Worm (Caenorhabditis elegans) whole organism, young adult: ENCODE results near the gene tram-1.

Source experiments
- F33H1.4 ChIP-seq: fragments of 200-800 bp; sonication (Bioruptor generic); IDR thresholded peaks from 2 replicates; pipeline ENCODE4 v1.3.6; 2022; ENCODE audit warnings: missing genetic modification reagents, missing genetic modification characterization, missing compliant biosample characterization
- F52B5.7 ChIP-seq: sonication (generic microtip); optimal IDR thresholded peaks from 2 replicates; lab custom pipeline; 2016; ENCODE audit warnings: mild to moderate bottlenecking, missing genetic modification characterization, missing compliant biosample characterization
- K12H6.12 ChIP-seq: fragments of 200-800 bp; sonication (Bioruptor generic); optimal IDR thresholded peaks from 2 replicates; lab custom pipeline; 2018; ENCODE audit warnings: mild to moderate bottlenecking, missing genetic modification characterization, missing compliant biosample characterization
- T07F8.4 ChIP-seq: sonication (generic microtip); optimal IDR thresholded peaks from 2 replicates; lab custom pipeline; 2016; ENCODE audit warnings: mild to moderate bottlenecking, missing genetic modification characterization, moderate library complexity, missing compliant biosample characterization
- T26A5.8 ChIP-seq: sonication (generic microtip); optimal IDR thresholded peaks from 2 replicates; lab custom pipeline; 2016; ENCODE audit warnings: missing genetic modification characterization, missing compliant biosample characterization
- Y53G8AR.9 ChIP-seq: fragments of 200-800 bp; sonication (Bioruptor generic); conservative IDR thresholded peaks from 2 replicates; pipeline ENCODE4 v1.3.6; 2022; ENCODE audit warnings: missing genetic modification reagents, missing genetic modification characterization, missing compliant biosample characterization
- Y67H2A.10 ChIP-seq: fragments of 200-800 bp; sonication (Bioruptor generic); conservative IDR thresholded peaks from 2 replicates; pipeline ENCODE4 v1.3.6; 2022; ENCODE audit warnings: missing genetic modification reagents, missing genetic modification characterization, missing compliant biosample characterization
- Y79H2A.3 ChIP-seq: fragments of 200-800 bp; sonication (Bioruptor generic); conservative IDR thresholded peaks from 2 replicates; pipeline ENCODE4 v1.3.6; 2022; ENCODE audit warnings: missing genetic modification reagents, missing genetic modification characterization, missing compliant biosample characterization
- athp-1 ChIP-seq: sonication (generic microtip); optimal IDR thresholded peaks from 2 replicates; lab custom pipeline; 2017; ENCODE audit warnings: mild to moderate bottlenecking, missing genetic modification characterization, missing compliant biosample characterization
- attf-5 ChIP-seq: fragments of 200-800 bp; sonication (Bioruptor generic); optimal IDR thresholded peaks from 2 replicates; lab custom pipeline; 2018; ENCODE audit warnings: mild to moderate bottlenecking, missing genetic modification characterization, missing compliant biosample characterization
- ccch-3 ChIP-seq: fragments of 200-800 bp; sonication (Bioruptor generic); optimal IDR thresholded peaks from 2 replicates; lab custom pipeline; 2018; ENCODE audit warnings: mild to moderate bottlenecking, missing genetic modification characterization, missing compliant biosample characterization
- ceh-91 ChIP-seq: fragments of 200-800 bp; sonication (Bioruptor generic); IDR thresholded peaks from 2 replicates; pipeline ENCODE4 v1.3.6; 2022; ENCODE audit warnings: missing genetic modification reagents, missing genetic modification characterization, missing compliant biosample characterization
- die-1 ChIP-seq: sonication (generic microtip); optimal IDR thresholded peaks from 2 replicates; lab custom pipeline; 2016; ENCODE audit warnings: missing genotype, mild to moderate bottlenecking, missing genetic modification characterization, missing compliant biosample characterization
- egl-44 ChIP-seq: fragments of 200-800 bp; sonication (Bioruptor generic); IDR thresholded peaks from 2 replicates; pipeline ENCODE4 v1.3.6; 2022; ENCODE audit warnings: missing genetic modification reagents, missing genetic modification characterization, missing compliant biosample characterization
- egrh-3 ChIP-seq: fragments of 200-800 bp; sonication (Bioruptor generic); IDR thresholded peaks from 2 replicates; pipeline ENCODE4 v1.3.6; 2022; ENCODE audit warnings: missing genetic modification reagents, missing genetic modification characterization, missing compliant biosample characterization
- him-1 ChIP-seq: sonication (generic microtip); optimal IDR thresholded peaks from 2 replicates; lab custom pipeline; 2016; ENCODE audit warnings: missing genotype, missing genetic modification reagents, missing genetic modification characterization, missing compliant biosample characterization
- hmg-1.2 ChIP-seq: fragments of 200-800 bp; sonication (Bioruptor generic); IDR thresholded peaks from 2 replicates; pipeline ENCODE4 v1.3.6; 2022; ENCODE audit warnings: missing genetic modification reagents, missing genetic modification characterization, missing compliant biosample characterization
- hsf-1 ChIP-seq: fragments of 200-800 bp; sonication (Bioruptor generic); IDR thresholded peaks from 2 replicates; pipeline ENCODE4 v1.3.6; 2022; ENCODE audit warnings: missing genetic modification reagents, missing genetic modification characterization, missing compliant biosample characterization
- let-526 ChIP-seq: fragments of 200-800 bp; sonication (Bioruptor generic); IDR thresholded peaks from 2 replicates; pipeline ENCODE4 v1.3.6; 2022; ENCODE audit warnings: missing genetic modification reagents, missing genetic modification characterization, missing compliant biosample characterization
- let-607 ChIP-seq, 2 experiments: fragments of 200-800 bp in 1 of 2; sonication (Bioruptor generic) in 1 of 2; sonication (generic microtip) in 1 of 2; optimal IDR thresholded peaks; 2 replicates each; lab custom pipeline; 2016 to 2018; ENCODE audit warnings: mild to moderate bottlenecking in 2 of 2, missing compliant biosample characterization in 2 of 2, missing genetic modification characterization in 2 of 2, moderate library complexity in 2 of 2, missing genotype in 1 of 2
- lsl-1 ChIP-seq: fragments of 200-800 bp; sonication (Bioruptor generic); optimal IDR thresholded peaks from 2 replicates; lab custom pipeline; 2018; ENCODE audit warnings: mild to moderate bottlenecking, missing genetic modification characterization, moderate library complexity, missing compliant biosample characterization
- nhr-90 ChIP-seq: sonication (generic microtip); optimal IDR thresholded peaks from 2 replicates; lab custom pipeline; 2016; ENCODE audit warnings: missing genotype, mild to moderate bottlenecking, missing genetic modification characterization, missing compliant biosample characterization
- rcor-1 ChIP-seq: fragments of 200-800 bp; sonication (Bioruptor generic); IDR thresholded peaks from 2 replicates; pipeline ENCODE4 v1.3.6; 2022; ENCODE audit warnings: missing genetic modification reagents, missing genetic modification characterization, missing compliant biosample characterization
- rec-8 ChIP-seq, 2 experiments: sonication (generic microtip); optimal IDR thresholded peaks; 2 replicates each; lab custom pipeline; 2016; ENCODE audit warnings: mild to moderate bottlenecking in 2 of 2, missing genetic modification characterization in 2 of 2, missing genetic modification reagents in 2 of 2, missing genotype in 2 of 2, missing biosample characterization in 1 of 2, missing compliant biosample characterization in 1 of 2, moderate library complexity in 1 of 2
- rpc-1 ChIP-seq, 2 experiments: fragments of 150-350 bp in 1 of 2; sonication (generic microtip) in 1 of 2; optimal IDR thresholded peaks; 2 replicates each; lab custom pipeline; 2014 to 2018; ENCODE audit warnings: missing biosample characterization in 1 of 2, missing genetic modification characterization in 1 of 2, missing genetic modification reagents in 1 of 2, missing genotype in 1 of 2
- sea-2 ChIP-seq: fragments of 200-800 bp; sonication (Bioruptor generic); IDR thresholded peaks from 2 replicates; pipeline ENCODE4 v1.3.6; 2022; ENCODE audit warnings: missing genetic modification characterization, missing compliant biosample characterization
- snpc-1.3 ChIP-seq: sonication (generic microtip); optimal IDR thresholded peaks from 2 replicates; lab custom pipeline; 2017; ENCODE audit warnings: missing genetic modification characterization, mild to moderate bottlenecking, missing compliant biosample characterization, antibody characterized with exemption, moderate library complexity, missing genotype, missing genetic modification reagents; ENCODE audit not compliant: insufficient read depth
- snpc-4 ChIP-seq, 5 experiments: fragments of 150-350 bp in 1 of 5; sonication (generic microtip) in 4 of 5; optimal IDR thresholded peaks; 2 replicates each; lab custom pipeline; 2014 to 2018; ENCODE audit warnings: missing genetic modification characterization in 5 of 5, missing biosample characterization in 3 of 5, antibody characterized with exemption in 2 of 5, mild to moderate bottlenecking in 2 of 5, missing compliant biosample characterization in 2 of 5, missing genotype in 2 of 5, moderate library complexity in 2 of 5, missing genetic modification reagents in 1 of 5
- sptf-2 ChIP-seq: fragments of 200-800 bp; sonication (Bioruptor generic); optimal IDR thresholded peaks from 2 replicates; lab custom pipeline; 2018; ENCODE audit warnings: mild to moderate bottlenecking, missing genetic modification characterization, missing compliant biosample characterization
- tbp1 ChIP-seq: fragments of 200-800 bp; sonication (Bioruptor generic); optimal IDR thresholded peaks from 2 replicates; lab custom pipeline; 2018; ENCODE audit warnings: mild to moderate bottlenecking, missing genetic modification characterization, missing compliant biosample characterization
- ztf-18 ChIP-seq: sonication (generic microtip); optimal IDR thresholded peaks from 2 replicates; lab custom pipeline; 2016; ENCODE audit warnings: missing genotype, mild to moderate bottlenecking, missing genetic modification characterization, missing compliant biosample characterization
- ztf-26 ChIP-seq: sonication (generic microtip); optimal IDR thresholded peaks from 2 replicates; lab custom pipeline; 2017; ENCODE audit warnings: missing genetic modification characterization, missing compliant biosample characterization
- ztf-3 ChIP-seq: fragments of 200-800 bp; sonication (Bioruptor generic); optimal IDR thresholded peaks from 2 replicates; lab custom pipeline; 2018; ENCODE audit warnings: mild to moderate bottlenecking, missing genetic modification characterization, missing compliant biosample characterization

The tram-1 gene

DNA sequence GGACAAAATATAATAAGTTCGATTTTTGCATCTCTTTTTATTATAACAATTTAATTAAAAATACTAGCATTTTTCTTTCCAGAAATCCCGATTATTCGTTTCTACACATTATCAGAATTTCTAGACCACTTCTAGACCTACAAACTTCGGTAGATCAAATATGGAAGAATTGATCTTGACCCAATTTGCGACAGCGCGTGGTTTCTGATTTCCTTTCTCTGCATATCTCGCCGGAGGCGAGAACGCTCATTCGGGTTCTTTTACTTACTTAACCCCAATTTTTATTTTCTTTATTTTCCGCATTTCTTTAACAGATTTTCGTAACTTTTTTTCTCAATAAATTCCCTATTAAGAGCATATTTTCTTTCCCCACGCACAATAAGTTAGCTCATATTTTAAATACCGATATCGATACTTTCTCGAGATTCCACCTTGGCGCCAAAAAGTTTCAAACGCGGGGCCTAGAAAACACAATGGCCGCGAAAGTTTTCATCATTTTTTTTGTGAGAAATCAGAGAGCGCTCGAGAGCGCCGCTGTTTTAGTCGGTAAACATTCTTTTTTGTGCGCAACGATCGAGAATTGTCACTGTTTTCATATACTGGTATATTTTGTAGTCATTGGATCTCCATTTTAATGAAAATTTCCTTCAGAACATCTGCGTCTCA lies 21.5 kb upstream of the tram-1 start (continued):
- TF ChIP-seq rec-8 (tag; optimal IDR thresholded peaks at IDR 0.05; lab: Kevin White, UChicago) (no peak), nhr-90 (no peak), ztf-26 (no peak), rcor-1 (GFP tag; lab: Robert Waterston, UW) (no peak), T07F8.4 (tag; lab: Kevin White, UChicago) (no peak), K12H6.12 (tag; lab: Kevin White, UChicago) (no peak), Y79H2A.3 (GFP tag; lab: Robert Waterston, UW) (no peak), rpc-1 (optimal IDR thresholded peaks at IDR 0.05; lab: Kevin White, UChicago) (no peak), rpc-1 (tag; optimal IDR thresholded peaks at IDR 0.05; lab: Kevin White, UChicago) (no peak), snpc-1.3 (tag; lab: Kevin White, UChicago) (no peak), Y53G8AR.9 (no peak), sea-2 (GFP tag; lab: Robert Waterston, UW) (no peak), let-526 (no peak), F33H1.4 (no peak), egrh-3 (GFP tag; lab: Robert Waterston, UW) (no peak), ztf-18 (tag; lab: Kevin White, UChicago) (no peak), hsf-1 (GFP tag; lab: Robert Waterston, UW) (0 out of 2 replicates have a peak, but pooled peaks have one; percentile 48), him-1 (no peak), athp-1 (tag; lab: Kevin White, UChicago) (no peak), snpc-4 (GFP tag; optimal IDR thresholded peaks at IDR 0.05; lab: Kevin White, UChicago) (no peak), snpc-4 (tag; optimal IDR thresholded peaks at IDR 0.05; lab: Kevin White, UChicago) (no peak), let-607 (tag; optimal IDR thresholded peaks at IDR 0.05; lab: Kevin White, UChicago) (no peak), Y67H2A.10 (GFP tag; lab: Robert Waterston, UW) (no peak), F52B5.7 (tag; lab: Kevin White, UChicago) (no peak), ztf-3 (GFP tag; lab: Kevin White, UChicago) (no peak), attf-5 (no peak), ceh-91 (GFP tag; lab: Robert Waterston, UW) (peak; percentile 42; the same call in 1 of the 2 replicates), T26A5.8 (tag; lab: Kevin White, UChicago) (no peak), lsl-1 (peak; percentile 20)
- TF ChIP-seq, all 124 proteins: peak for 15

DNA sequence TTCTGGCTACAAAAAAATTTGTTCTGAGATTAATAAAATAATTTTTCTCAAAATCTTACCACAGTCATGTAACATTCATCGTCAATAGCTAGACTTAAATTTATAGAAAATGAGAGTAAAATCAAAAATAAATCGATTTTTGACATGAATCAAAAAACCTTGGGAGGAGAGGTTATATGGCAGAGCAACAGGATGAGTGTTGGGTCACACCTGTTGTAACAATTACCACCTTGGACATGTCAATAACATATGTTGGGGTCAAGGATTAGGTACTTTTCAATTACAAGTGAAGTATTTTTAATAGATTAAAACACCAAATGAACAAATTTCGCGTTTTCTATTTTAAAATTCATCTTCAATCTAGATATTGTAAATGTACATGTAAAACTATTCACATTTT lies 20.6 kb upstream of the tram-1 start, which contains the start of gene lipl-7:
TSS of gene lipl-7 (minus strand) at position 165 of the 400 bp plus-strand sequence.
- TF ChIP-seq sptf-2 (GFP tag; lab: Kevin White, UChicago) (no peak), ztf-18 (tag; lab: Kevin White, UChicago) (no peak), Y53G8AR.9 (no peak)

DNA sequence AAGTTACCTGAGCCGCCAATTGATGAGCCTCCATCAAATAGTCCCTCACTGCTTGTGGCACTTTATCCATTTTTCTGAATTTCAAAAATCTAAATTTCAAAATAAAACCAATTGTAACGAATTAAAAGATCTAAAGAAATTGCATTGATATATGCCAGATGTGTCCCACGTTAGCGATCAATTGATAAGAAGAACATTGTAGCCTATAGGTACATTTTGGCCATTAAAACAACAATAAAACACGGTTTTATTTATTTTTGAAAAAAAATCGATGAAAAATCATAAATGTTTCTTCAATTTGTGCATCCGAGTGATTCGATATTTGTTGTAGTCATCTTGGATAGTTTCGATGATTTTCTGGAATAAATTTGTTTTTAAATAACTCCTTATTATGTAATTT lies 18.0 kb upstream of the tram-1 start, which contains the start of gene ech-8:
TSS of gene ech-8 (minus strand) at position 132 of the 400 bp plus-strand sequence.
- no peak for TF ChIP-seq snpc-4 (GFP tag; optimal IDR thresholded peaks at IDR 0.05; lab: Kevin White, UChicago)
- no peak for TF ChIP-seq snpc-4 (tag; optimal IDR thresholded peaks at IDR 0.05; lab: Kevin White, UChicago)
- no peak for TF ChIP-seq ccch-3 (GFP tag; lab: Kevin White, UChicago)
- no peak for TF ChIP-seq die-1 (tag; lab: Kevin White, UChicago)
- TF ChIP-seq tbp1 (GFP tag; lab: Kevin White, UChicago): no peak
- TF ChIP-seq hmg-1.2 (GFP tag; lab: Robert Waterston, UW): no peak
- TF ChIP-seq ceh-91 (GFP tag; lab: Robert Waterston, UW): no peak
- no peak for TF ChIP-seq egl-44 (GFP tag; lab: Robert Waterston, UW)
